Worm (Caenorhabditis elegans) whole organism, mixed stage, embryonic: ENCODE data around the gene Y67D8A.2.

Experiments
- M03D4.4 ChIP-seq: sonication (generic microtip); optimal IDR thresholded peaks from 2 replicates; lab custom pipeline; 2017; ENCODE audit warnings: mild to moderate bottlenecking, missing genetic modification characterization, missing compliant biosample characterization
- bed-3 ChIP-seq: fragments of 200-800 bp; sonication (Bioruptor generic); optimal IDR thresholded peaks from 3 replicates; lab custom pipeline; 2018; ENCODE audit warnings: mild to moderate bottlenecking, missing genetic modification characterization, moderate library complexity, missing compliant biosample characterization
- blmp-1 ChIP-seq: fragments of 150-350 bp; optimal IDR thresholded peaks from 2 replicates; lab custom pipeline; 2014; ENCODE audit warnings: missing biosample characterization, missing genetic modification characterization
- ceh-39 ChIP-seq: fragments of 150-350 bp; optimal IDR thresholded peaks from 2 replicates; lab custom pipeline; 2014; ENCODE audit warnings: missing biosample characterization, missing genetic modification characterization
- ceh-43 ChIP-seq: fragments of 200-800 bp; sonication (Bioruptor generic); optimal IDR thresholded peaks from 2 replicates; lab custom pipeline; 2018; ENCODE audit warnings: mild to moderate bottlenecking, missing genetic modification characterization, moderate library complexity, missing compliant biosample characterization
- ceh-83 ChIP-seq: fragments of 200-800 bp; sonication (Bioruptor generic); optimal IDR thresholded peaks from 2 replicates; lab custom pipeline; 2018; ENCODE audit warnings: mild to moderate bottlenecking, missing genetic modification characterization, missing compliant biosample characterization
- ces-1 ChIP-seq: fragments of 150-350 bp; optimal IDR thresholded peaks from 2 replicates; lab custom pipeline; 2014; ENCODE audit warnings: missing biosample characterization, missing genetic modification reagents, missing genetic modification characterization
- cnd-1 ChIP-seq: fragments of 200-800 bp; sonication (Bioruptor generic); optimal IDR thresholded peaks from 2 replicates; lab custom pipeline; 2018; ENCODE audit warnings: mild to moderate bottlenecking, missing genetic modification characterization, missing compliant biosample characterization
- drap-1 ChIP-seq: fragments of 200-800 bp; sonication (Bioruptor generic); optimal IDR thresholded peaks from 3 replicates; lab custom pipeline; 2018; ENCODE audit warnings: mild to moderate bottlenecking, missing genetic modification characterization, missing compliant biosample characterization
- elt-1 ChIP-seq: sonication (generic microtip); optimal IDR thresholded peaks from 2 replicates; lab custom pipeline; 2017; ENCODE audit warnings: missing genetic modification characterization, mild to moderate bottlenecking, missing compliant biosample characterization, antibody characterized with exemption, moderate library complexity, borderline replicate concordance; ENCODE audit not compliant: insufficient read depth
- elt-3 ChIP-seq: fragments of 150-350 bp; optimal IDR thresholded peaks from 2 replicates; lab custom pipeline; 2014; ENCODE audit warnings: missing biosample characterization, missing genetic modification characterization
- flh-1 ChIP-seq: fragments of 200-800 bp; sonication (Bioruptor generic); optimal IDR thresholded peaks from 2 replicates; lab custom pipeline; 2018; ENCODE audit warnings: mild to moderate bottlenecking, missing genetic modification characterization, moderate library complexity, missing compliant biosample characterization
- ham-2 ChIP-seq: fragments of 200-800 bp; sonication (Bioruptor generic); optimal IDR thresholded peaks from 2 replicates; lab custom pipeline; 2018; ENCODE audit warnings: mild to moderate bottlenecking, missing genetic modification characterization, missing compliant biosample characterization
- hlh-1 ChIP-seq: fragments of 150-350 bp; optimal IDR thresholded peaks from 2 replicates; lab custom pipeline; 2014; ENCODE audit warnings: missing biosample characterization, missing genetic modification reagents, missing genetic modification characterization
- lin-13 ChIP-seq: fragments of 150-350 bp; optimal IDR thresholded peaks from 2 replicates; lab custom pipeline; 2014; ENCODE audit warnings: missing biosample characterization, missing genetic modification characterization
- lin-32 ChIP-seq: fragments of 200-800 bp; sonication (Bioruptor generic); optimal IDR thresholded peaks from 2 replicates; lab custom pipeline; 2018; ENCODE audit warnings: mild to moderate bottlenecking, missing genetic modification characterization, missing compliant biosample characterization
- lsy-2 ChIP-seq: fragments of 150-350 bp; optimal IDR thresholded peaks from 2 replicates; lab custom pipeline; 2014; ENCODE audit warnings: missing biosample characterization, missing genetic modification characterization
- mab-5 ChIP-seq: fragments of 150-350 bp; optimal IDR thresholded peaks from 2 replicates; lab custom pipeline; 2014; ENCODE audit warnings: missing biosample characterization, missing genetic modification characterization
- mep-1 ChIP-seq: fragments of 150-350 bp; optimal IDR thresholded peaks from 2 replicates; lab custom pipeline; 2017; ENCODE audit warnings: missing biosample characterization, missing genetic modification reagents, missing genetic modification characterization, inconsistent platforms
- mls-2 ChIP-seq: sonication (generic microtip); optimal IDR thresholded peaks from 2 replicates; lab custom pipeline; 2016; ENCODE audit warnings: mild to moderate bottlenecking, missing genetic modification characterization, moderate library complexity, missing compliant biosample characterization
- nhr-12 ChIP-seq: fragments of 150-350 bp; optimal IDR thresholded peaks from 2 replicates; lab custom pipeline; 2014; ENCODE audit warnings: missing biosample characterization, missing genetic modification characterization
- nhr-2 ChIP-seq: fragments of 150-350 bp; optimal IDR thresholded peaks from 2 replicates; lab custom pipeline; 2014; ENCODE audit warnings: missing biosample characterization, missing genetic modification characterization
- nhr-237 ChIP-seq: fragments of 150-350 bp; optimal IDR thresholded peaks from 2 replicates; lab custom pipeline; 2014; ENCODE audit warnings: missing biosample characterization, missing genetic modification characterization
- nhr-28 ChIP-seq: fragments of 150-350 bp; optimal IDR thresholded peaks from 2 replicates; lab custom pipeline; 2014; ENCODE audit warnings: missing biosample characterization, missing genetic modification characterization
- nhr-76 ChIP-seq: sonication (generic microtip); optimal IDR thresholded peaks from 2 replicates; lab custom pipeline; 2017; ENCODE audit warnings: missing biosample characterization, missing genetic modification characterization
- pha-4 ChIP-seq: fragments of 150-350 bp; optimal IDR thresholded peaks from 2 replicates; lab custom pipeline; 2018; ENCODE audit warnings: missing biosample characterization, missing genetic modification reagents, missing genetic modification characterization
- sem-2 ChIP-seq: fragments of 200-800 bp; sonication (Bioruptor generic); optimal IDR thresholded peaks from 2 replicates; lab custom pipeline; 2018; ENCODE audit warnings: mild to moderate bottlenecking, missing genetic modification characterization, missing compliant biosample characterization
- snpc-4 ChIP-seq: fragments of 150-350 bp; optimal IDR thresholded peaks from 2 replicates; lab custom pipeline; 2014; ENCODE audit warnings: missing biosample characterization, missing genetic modification characterization
- sptf-1 ChIP-seq: sonication (generic microtip); optimal IDR thresholded peaks from 2 replicates; lab custom pipeline; 2017; ENCODE audit warnings: mild to moderate bottlenecking, missing genetic modification characterization, moderate library complexity, missing compliant biosample characterization
- tbx-8 ChIP-seq: fragments of 200-800 bp; sonication (Bioruptor generic); optimal IDR thresholded peaks from 2 replicates; lab custom pipeline; 2018; ENCODE audit warnings: mild to moderate bottlenecking, missing genetic modification characterization, moderate library complexity, missing compliant biosample characterization
- unc-120 ChIP-seq: sonication (generic microtip); optimal IDR thresholded peaks from 2 replicates; lab custom pipeline; 2017; ENCODE audit warnings: missing genetic modification characterization, missing compliant biosample characterization; ENCODE audit not compliant: poor library complexity, severe bottlenecking
- unc-39 ChIP-seq: fragments of 150-350 bp; optimal IDR thresholded peaks from 2 replicates; lab custom pipeline; 2014; ENCODE audit warnings: missing biosample characterization, missing genetic modification characterization
- unc-62 ChIP-seq: fragments of 150-350 bp; optimal IDR thresholded peaks from 2 replicates; lab custom pipeline; 2014; ENCODE audit warnings: missing biosample characterization, missing genetic modification reagents, missing genetic modification characterization
- zip-8 ChIP-seq: fragments of 150-350 bp; optimal IDR thresholded peaks from 2 replicates; lab custom pipeline; 2014; ENCODE audit warnings: missing biosample characterization, missing genetic modification characterization
- ztf-11 ChIP-seq: fragments of 150-350 bp; optimal IDR thresholded peaks from 2 replicates; lab custom pipeline; 2014; ENCODE audit warnings: missing biosample characterization, missing genetic modification characterization

Y67D8A.2 gene

ce11 chrIV:3232694-3233372 is 10.6 kb downstream of the Y67D8A.2 start:
- TF ChIP-seq hlh-1 (tag; lab: Kevin White, UChicago) (no peak), lin-32 (GFP tag; lab: Kevin White, UChicago) (no peak), M03D4.4 (tag; lab: Kevin White, UChicago) (peak; percentile 68), lsy-2 (tag; lab: Kevin White, UChicago) (no peak), nhr-76 (tag; lab: Kevin White, UChicago) (peak; percentile 23), tbx-8 (no peak), bed-3 (GFP tag; lab: Kevin White, UChicago) (peak; percentile 32), zip-8 (tag; lab: Kevin White, UChicago) (no peak), mls-2 (tag; lab: Kevin White, UChicago) (peak; percentile 60), ceh-39 (no peak), unc-62 (GFP tag; lab: Kevin White, UChicago) (peak; percentile 28), snpc-4 (tag; lab: Kevin White, UChicago) (no peak), nhr-28 (tag; lab: Kevin White, UChicago) (no peak), flh-1 (no peak), sem-2 (GFP tag; lab: Kevin White, UChicago) (peak; percentile 67), lin-13 (tag; lab: Kevin White, UChicago) (peak; percentile 66), cnd-1 (tag; lab: Kevin White, UChicago) (peak; percentile 49), nhr-12 (tag; lab: Kevin White, UChicago) (peak; percentile 47), ham-2 (GFP tag; lab: Kevin White, UChicago) (peak; percentile 96), nhr-237 (tag; lab: Kevin White, UChicago) (peak; percentile 25), ztf-11 (tag; lab: Kevin White, UChicago) (peak; percentile 64), elt-3 (tag; lab: Kevin White, UChicago) (no peak), unc-39 (tag; lab: Kevin White, UChicago) (no peak), mab-5 (no peak), blmp-1 (no peak), nhr-2 (tag; lab: Kevin White, UChicago) (peak; percentile 36), pha-4 (tag; lab: Kevin White, UChicago) (peak; percentile 67), sptf-1 (tag; lab: Kevin White, UChicago) (peak; percentile 77), drap-1 (GFP tag; lab: Kevin White, UChicago) (peak; percentile 41), unc-120 (tag; lab: Kevin White, UChicago) (peak; percentile 62), elt-1 (tag; lab: Kevin White, UChicago) (peak; percentile 42), ces-1 (GFP tag; lab: Kevin White, UChicago) (no peak), ceh-83 (GFP tag; lab: Kevin White, UChicago) (peak; percentile 67), mep-1 (tag; lab: Kevin White, UChicago) (no peak)

- TF ChIP-seq unc-62 (GFP tag; lab: Kevin White, UChicago) (peak; percentile 43), pha-4 (tag; lab: Kevin White, UChicago) (peak; percentile 33), cnd-1 (tag; lab: Kevin White, UChicago) (no peak), lin-13 (tag; lab: Kevin White, UChicago) (peak; percentile 26), elt-1 (tag; lab: Kevin White, UChicago) (peak; percentile 32), hlh-1 (tag; lab: Kevin White, UChicago) (peak; percentile 86), zip-8 (tag; lab: Kevin White, UChicago) (peak; percentile 47), unc-120 (tag; lab: Kevin White, UChicago) (no peak), ham-2 (GFP tag; lab: Kevin White, UChicago) (peak; percentile 86)
- TF ChIP-seq, all 35 proteins: peak for 7
These were observed 11.2 kb downstream of the Y67D8A.2 start for ce11 chrIV:3233429-3233885.

ce11 chrIV:3234269-3234668 is 12.0 kb downstream of the Y67D8A.2 start:
- TF ChIP-seq ces-1 (GFP tag; lab: Kevin White, UChicago) (no peak), ceh-43 (no peak), unc-62 (GFP tag; lab: Kevin White, UChicago) (no peak), mls-2 (tag; lab: Kevin White, UChicago) (no peak), bed-3 (GFP tag; lab: Kevin White, UChicago) (no peak), zip-8 (tag; lab: Kevin White, UChicago) (no peak), M03D4.4 (tag; lab: Kevin White, UChicago) (no peak), lin-13 (tag; lab: Kevin White, UChicago) (no peak), sem-2 (GFP tag; lab: Kevin White, UChicago) (no peak), unc-39 (tag; lab: Kevin White, UChicago) (no peak), nhr-28 (tag; lab: Kevin White, UChicago) (no peak), nhr-2 (tag; lab: Kevin White, UChicago) (no peak), ceh-83 (GFP tag; lab: Kevin White, UChicago) (no peak), flh-1 (no peak), pha-4 (tag; lab: Kevin White, UChicago) (no peak), elt-3 (tag; lab: Kevin White, UChicago) (no peak), sptf-1 (tag; lab: Kevin White, UChicago) (no peak), nhr-12 (tag; lab: Kevin White, UChicago) (no peak)
